Fruit fly (Drosophila melanogaster) ovary, adult (tissue): ENCODE data around the gene CG3345.

Experiments
- CG17801 ChIP-seq: fragments of 200-800 bp; optimal IDR thresholded peaks from 2 replicates; lab custom pipeline; 2019; ENCODE audit warnings: missing biosample characterization, mild to moderate bottlenecking, missing genetic modification characterization, moderate library complexity; ENCODE audit not compliant: partially characterized antibody

The CG3345 gene

DNA sequence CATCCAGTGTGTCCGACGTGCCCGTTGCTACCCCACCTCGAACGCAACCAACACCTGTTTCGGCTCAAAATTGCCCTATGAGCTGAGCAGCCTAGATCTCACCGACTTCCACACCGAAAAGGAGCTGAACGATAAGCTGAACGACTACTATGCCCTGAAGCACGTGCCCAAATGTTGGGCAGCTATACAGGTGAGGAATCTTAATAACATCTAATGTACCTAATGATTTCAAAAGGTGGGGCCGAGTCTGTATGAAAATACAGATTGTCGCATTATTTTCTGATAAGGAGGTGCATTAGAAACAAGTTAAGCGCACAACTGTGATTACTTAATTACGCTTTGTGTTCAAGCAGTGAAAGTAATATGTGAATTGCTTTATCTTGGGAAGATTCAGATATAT is 9.2 kb downstream of the CG3345 start, which contains the start of gene CG17078:
Gene CG17078, minus strand, starts transcription at position 101 of the 400 bp plus-strand sequence.
- TF ChIP-seq CG17801 (GFP tag; lab: Kevin White, UChicago), result no peak

DNA sequence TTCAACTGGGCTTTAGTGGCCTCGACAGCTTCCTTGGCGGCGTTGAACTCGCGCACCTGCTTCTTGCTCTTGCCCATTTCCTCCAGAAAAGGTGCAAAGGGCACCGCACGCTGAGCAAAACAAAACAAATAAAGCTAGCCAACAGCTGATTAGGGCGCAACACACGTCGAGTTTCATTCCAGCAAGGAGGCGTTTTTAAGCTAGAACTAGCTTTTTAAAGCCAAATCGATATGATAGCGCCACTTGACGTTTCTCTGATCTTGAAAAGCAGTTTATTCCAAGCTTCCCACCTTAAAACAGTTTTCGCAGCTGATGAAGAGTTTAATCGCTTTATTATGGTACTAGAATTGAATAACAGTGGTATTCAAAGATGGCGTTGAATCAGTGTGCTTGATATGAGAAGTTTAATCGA is 14.2 kb downstream of the CG3345 start, which contains the start of gene CG11601:
Gene CG11601, minus strand, starts transcription at position 199 of the 412 bp plus-strand sequence.
- peak; percentile 59 for TF ChIP-seq CG17801 (GFP tag; lab: Kevin White, UChicago)

dm6 chr2L:285596-286023 is 16.7 kb downstream of the CG3345 start:
- no peak for TF ChIP-seq CG17801 (GFP tag; lab: Kevin White, UChicago)

DNA sequence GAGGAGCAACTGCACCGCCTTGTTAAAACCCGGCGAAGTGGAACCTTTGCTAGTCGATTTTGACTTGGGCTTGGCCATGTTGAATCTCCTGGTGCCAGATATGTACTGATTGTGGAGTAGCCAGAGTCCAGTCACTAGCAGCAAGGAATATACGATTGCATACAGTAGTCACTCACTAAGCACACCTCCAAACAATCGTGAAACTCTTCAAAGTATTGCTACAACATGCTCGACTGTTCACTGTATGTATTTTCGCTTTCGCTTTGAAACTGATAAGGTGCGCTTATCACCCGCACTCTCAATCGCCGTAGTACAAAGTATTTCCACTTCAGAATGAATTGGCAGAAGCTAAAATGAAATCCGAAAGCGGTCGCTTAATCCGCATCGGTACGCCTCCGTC is 17.5 kb downstream of the CG3345 start:
- TF ChIP-seq CG17801 (GFP tag; lab: Kevin White, UChicago), result peak; percentile 33

dm6 chr2L:289044-289443 is 20.2 kb downstream of the CG3345 start, which contains the start of gene Amnionless:
TSS of gene Amnionless (minus strand) at chr2L:289144.
- TF ChIP-seq CG17801 (GFP tag; lab: Kevin White, UChicago), result no peak

DNA sequence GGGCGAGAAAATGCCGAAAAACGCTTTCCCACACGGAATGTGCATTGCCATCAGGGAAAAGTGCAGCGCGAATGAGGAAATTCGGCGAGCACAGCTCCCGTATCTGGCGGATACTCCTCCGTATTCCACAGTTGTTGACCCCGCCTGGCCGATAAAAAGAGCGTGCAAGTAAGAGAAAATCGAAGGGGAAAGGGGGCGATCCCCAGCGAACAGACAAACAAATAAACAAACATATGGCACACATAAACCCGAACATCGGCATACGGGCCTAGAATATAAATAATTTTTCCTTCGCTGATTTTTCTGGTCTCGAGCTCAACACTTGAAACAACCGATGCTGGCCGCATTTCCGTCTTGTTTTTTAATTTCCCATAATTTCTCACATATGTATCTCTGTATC is 21.5 kb downstream of the CG3345 start:
- TF ChIP-seq CG17801 (GFP tag; lab: Kevin White, UChicago), result no peak

DNA sequence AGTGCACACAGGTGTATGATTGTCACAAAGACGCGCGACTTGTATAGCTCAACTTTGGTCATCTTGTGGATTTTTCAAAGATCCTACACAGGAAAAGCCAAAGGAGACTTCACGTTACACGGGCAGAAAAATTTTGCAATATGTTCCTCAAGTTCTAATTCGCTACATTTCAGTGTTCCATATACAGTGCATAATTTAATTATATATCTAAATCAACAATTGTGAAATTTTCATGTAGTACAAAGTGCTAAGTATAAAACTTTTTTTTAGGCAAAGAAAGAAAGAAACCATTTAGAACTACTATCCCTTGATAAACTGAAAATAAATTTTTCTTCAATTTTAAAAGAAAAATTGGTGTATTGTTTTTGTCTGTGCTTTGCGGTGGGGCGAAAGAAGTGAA is 22.1 kb downstream of the CG3345 start:
- no peak for TF ChIP-seq CG17801 (GFP tag; lab: Kevin White, UChicago)

- TF ChIP-seq CG17801 (GFP tag; lab: Kevin White, UChicago), result no peak
Observed at dm6 chr2L:291657-292056, 22.8 kb downstream of the CG3345 start, which contains the start of gene CG3625. TSS of gene CG3625 (minus strand) at chr2L:291795.

DNA sequence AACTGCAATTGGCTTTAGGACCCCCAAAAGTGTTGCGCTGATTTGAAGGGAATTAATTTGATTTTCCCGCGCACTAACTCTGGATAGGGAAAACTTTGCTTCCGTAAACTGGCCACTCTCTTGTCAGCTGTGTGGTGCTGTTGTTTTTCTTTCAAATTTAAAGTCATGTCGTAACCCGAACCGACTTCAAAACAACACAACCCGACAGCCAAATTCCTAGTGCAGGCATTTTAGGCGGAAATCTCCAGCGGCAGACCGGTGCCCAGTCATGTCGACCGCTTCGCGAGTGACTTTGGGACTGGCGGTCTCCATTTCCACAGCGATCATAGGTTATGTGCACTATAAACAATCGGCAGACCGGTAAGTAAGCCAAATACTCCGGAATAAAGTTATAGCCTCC is 23.4 kb downstream of the CG3345 start, which contains the start of gene CG11562:
Gene CG11562, plus strand, starts transcription at position 119 of the 400 bp plus-strand sequence.
- TF ChIP-seq CG17801 (GFP tag; lab: Kevin White, UChicago), result peak; percentile 2

DNA sequence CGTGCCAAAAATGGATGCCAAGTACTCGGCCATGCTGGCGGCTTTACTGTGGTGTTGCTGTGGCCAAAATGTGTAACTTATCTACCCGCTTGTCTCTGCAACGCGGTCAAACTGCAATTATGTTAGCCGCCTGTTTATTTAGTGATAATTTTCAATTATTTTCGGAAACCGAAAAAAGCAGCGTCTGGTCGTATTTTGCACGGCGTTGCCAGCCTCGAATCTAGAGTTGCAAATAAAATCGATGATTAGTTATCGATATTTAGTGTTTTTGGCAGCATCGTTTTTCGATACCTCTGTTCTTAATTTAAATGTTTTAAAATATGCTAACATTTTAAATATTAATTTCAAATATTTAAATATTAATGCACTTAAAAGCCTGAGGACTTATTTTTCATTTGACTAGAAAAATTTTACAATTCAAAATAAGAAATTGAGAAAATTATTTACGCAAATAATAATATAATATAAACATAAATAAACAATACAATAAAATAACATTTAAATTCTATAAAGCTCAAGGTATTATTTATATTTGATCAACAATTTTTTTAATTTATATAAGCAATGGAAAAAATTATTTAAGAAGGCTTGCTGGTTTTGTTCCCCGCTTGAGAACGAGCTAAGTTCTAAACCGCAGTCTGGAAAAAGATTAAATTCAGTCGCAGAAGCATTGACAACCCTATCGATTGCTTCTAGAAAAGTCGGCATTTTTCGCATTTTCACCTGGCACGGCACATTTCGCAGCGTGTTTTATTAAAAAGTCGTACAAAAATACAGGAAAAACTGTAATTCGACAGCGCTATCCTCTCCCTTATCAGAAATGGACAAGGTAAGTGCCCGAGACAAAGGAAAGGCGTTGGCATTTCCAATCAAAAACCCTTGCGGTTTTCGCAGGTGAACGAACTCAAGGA is 25.8 kb downstream of the CG3345 start, which contains the start of the genes U2af38 and Stip1:
Gene U2af38, minus strand, starts transcription at position 230 of the 911 bp plus-strand sequence.
Gene Stip1, plus strand, starts transcription at position 671 of the 911 bp plus-strand sequence.
- no peak for TF ChIP-seq CG17801 (GFP tag; lab: Kevin White, UChicago)

DNA sequence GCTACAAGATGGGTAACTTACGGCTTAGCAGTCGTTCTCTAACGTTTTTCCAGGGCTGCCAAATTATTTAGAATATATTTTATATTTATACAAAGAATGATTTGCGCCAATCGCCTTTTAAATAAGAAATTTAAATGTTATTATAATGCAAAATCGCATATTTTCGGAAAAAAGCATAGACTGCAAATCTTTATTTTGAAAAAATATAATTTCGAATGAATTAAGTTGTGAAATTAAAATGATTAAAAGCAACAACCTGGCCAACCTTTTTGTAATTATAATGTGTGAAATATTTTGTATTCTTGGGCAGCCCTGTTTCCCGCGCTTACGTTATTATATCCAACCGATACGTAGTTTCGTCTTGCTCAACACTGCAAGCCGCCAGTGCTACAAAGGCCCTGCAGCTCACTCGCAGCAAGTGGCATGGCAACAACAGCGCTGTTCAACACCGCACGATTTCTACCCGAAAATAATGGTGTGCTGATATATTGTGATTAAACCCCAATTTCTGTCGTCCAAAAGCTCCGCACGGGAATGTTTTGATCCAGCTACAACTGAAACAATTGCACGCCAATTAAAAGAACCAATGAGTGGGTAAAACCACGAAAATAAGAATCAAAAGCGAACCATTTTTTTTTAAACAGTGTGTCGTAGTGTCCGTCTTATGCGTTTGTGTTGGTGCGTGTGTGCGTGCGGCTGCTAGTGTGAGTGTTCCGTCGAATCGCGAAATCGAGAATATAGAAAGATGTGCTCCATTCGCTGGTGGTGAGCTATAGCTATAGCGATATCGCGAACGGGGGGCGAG is 28.8 kb downstream of the CG3345 start, which contains the start of gene Pi3K21B:
Gene Pi3K21B, plus strand, starts transcription at position 401 of the 805 bp plus-strand sequence.
- peak; percentile 81 for TF ChIP-seq CG17801 (GFP tag; lab: Kevin White, UChicago)

DNA sequence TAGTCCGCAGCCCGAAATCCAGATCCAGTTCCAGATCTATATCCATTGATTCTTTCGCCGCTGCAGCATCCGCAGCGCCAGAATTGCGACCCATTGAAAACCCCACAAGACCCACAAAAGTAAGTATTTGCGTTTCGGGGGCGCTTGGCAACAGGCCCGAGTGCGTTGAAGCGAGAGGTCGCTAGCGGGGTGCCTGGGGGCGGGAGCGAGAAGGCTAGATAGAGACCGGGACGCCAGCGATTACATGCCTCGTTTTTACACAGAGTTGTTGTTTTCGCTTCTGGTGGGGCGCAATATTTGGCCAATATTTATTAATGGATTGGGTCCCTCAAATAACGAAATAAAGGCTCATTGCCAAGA is 29.4 kb downstream of the CG3345 start:
- TF ChIP-seq CG17801 (GFP tag; lab: Kevin White, UChicago), result no peak

DNA sequence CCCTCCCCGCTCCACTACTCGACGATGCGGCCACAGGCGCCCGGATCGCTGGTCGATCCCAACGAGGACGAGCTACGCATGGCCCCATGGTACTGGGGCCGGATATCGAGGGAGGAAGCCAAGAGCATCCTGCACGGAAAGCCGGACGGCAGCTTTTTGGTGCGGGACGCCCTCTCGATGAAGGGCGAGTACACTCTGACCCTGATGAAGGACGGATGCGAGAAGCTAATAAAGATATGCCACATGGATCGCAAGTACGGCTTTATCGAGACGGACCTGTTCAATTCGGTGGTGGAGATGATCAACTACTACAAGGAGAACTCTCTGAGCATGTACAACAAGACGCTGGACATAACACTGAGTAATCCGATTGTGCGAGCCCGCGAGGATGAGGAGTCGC is 30.1 kb downstream of the CG3345 start:
- no peak for TF ChIP-seq CG17801 (GFP tag; lab: Kevin White, UChicago)

dm6 chr2L:300006-300405 is 31.1 kb downstream of the CG3345 start:
- TF ChIP-seq CG17801 (GFP tag; lab: Kevin White, UChicago), result no peak
